Fruit fly (Drosophila melanogaster) S2 (cell line): ENCODE measurements around the gene CG12105.

Experiments
- CG8478 ChIP-seq: fragments of >200 bp; optimal IDR thresholded peaks from 2 replicates; lab custom pipeline; 2018
- CTCF ChIP-seq, 2 experiments: fragments of >200 bp; optimal IDR thresholded peaks; 2 replicates each; lab custom pipeline; 2018

CG12105 gene

DNA sequence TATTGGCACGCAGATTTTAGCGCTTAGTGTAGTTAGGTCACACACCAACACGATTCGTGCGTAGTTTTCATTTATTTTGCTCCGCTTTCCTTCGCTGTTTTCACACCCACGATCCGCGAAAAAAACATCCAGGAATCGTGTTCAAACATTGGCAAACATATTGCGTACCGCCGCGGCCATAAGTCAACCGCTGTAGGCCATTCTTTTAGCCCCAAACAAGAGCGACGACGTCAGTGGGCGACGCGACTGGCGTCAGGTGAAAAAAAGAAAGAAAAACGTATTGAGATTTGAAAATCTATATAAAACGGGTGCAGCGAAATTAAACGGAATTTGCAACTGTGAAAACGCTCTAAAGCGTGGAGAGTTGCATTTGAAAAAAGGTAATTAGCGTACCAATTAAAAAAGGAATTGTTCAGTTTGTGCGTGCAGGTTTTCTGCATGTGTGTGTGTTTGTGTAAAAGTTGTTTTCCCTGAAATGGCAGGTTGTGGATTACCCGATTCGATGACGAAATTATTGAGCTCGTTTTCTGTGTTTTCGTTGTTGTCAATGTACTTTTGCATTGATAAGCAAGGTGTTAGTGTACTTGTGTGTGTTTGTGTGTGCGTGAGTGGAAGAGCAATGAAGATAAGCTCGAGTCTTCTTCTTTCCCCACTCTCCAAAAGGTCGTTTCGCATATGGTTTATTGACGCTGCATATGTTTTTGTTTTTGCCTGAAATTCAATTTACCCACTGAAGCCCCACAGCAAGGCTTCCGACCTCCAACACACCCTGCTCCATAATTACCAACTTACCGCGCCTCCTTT is 46.2 kb downstream of the CG12105 start, which contains the start of gene Tmep:
Gene Tmep (plus strand): TSS at position 20 of the 804 bp plus-strand sequence.
- no peak for TF ChIP-seq CTCF (optimal IDR thresholded peaks at IDR 0.05; lab: Kevin White, UChicago)
- no peak for TF ChIP-seq CG8478 (lab: Kevin White, UChicago)

DNA sequence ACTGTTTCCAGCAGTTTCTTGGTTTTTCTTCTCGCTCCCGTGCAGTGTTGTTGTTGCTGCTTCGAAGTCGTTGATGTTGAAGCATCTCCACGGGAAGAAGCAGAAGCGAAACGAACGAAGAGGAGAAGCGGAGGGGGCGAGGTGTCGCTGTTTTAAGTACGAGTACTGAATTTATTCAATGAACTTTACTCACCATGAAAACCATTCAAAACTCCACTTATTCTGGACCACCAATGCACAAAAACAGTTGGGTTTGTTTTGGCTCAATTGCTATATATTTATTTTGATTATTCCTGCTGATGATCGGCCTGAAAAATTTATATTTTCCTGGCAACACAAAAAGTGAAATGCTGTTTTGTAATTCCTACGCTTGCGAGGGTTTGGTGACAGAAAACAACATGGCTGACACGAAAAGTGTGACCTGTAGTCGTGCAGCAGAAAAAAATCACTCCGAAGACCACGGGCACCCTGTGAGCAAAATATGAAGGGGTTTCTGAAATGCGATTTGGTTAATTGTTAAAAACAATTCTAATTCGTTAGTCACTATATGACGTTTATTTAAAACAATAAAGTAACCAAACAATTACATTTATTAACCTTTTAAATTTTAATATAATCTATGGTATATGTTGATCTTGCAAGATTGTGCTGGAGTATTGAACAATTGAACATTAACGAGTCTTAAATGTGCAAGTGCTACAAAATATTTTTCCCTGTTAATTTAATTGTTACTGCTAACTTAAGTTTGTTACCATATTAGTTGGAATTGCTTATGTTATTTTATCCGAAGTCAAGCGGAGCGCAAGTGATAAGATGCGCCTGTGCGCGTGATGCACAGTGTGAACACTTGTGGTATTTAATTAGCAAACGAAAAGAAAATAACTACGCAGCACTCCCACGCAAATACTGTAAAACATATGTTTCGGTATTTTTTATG is 47.1 kb downstream of the CG12105 start, which contains the start of gene CG7879:
Gene CG7879 (minus strand): TSS at position 384 of the 937 bp plus-strand sequence.
- TF ChIP-seq CG8478 (lab: Kevin White, UChicago) = no peak
- TF ChIP-seq CTCF (optimal IDR thresholded peaks at IDR 0.05; lab: Kevin White, UChicago) = no peak

DNA sequence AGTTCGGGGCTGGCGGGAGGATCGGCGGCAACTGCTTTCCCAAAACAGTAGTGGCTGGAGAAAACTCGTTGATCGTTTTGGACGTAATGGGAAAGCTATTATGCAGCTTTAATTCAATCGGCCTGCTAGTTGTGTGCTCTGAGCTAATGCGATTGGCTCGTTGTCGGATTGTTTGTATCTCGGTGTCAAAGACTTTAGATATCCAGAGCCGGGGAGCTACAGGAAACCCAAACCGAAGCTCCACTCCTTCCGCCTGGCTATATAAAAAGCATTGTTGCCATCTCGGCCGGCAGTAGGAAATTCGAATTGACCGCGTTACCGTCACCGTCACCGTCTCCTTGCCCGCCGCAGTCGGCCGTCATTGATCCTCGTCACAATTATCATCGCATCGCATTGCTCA is 50.5 kb downstream of the CG12105 start, which contains the start of gene CG12003:
Gene CG12003 (plus strand): TSS at position 301 of the 400 bp plus-strand sequence.
- no peak for TF ChIP-seq CTCF (optimal IDR thresholded peaks at IDR 0.05; lab: Kevin White, UChicago)
- TF ChIP-seq CG8478 (lab: Kevin White, UChicago) = no peak
